Fruit fly (Drosophila melanogaster) whole organism, adult: ENCODE measurements around the gene CG34130.

Experiments used
- CG14711 ChIP-seq: fragments of 200-800 bp; sonication (Bioruptor generic); optimal IDR thresholded peaks from 2 replicates; lab custom pipeline; 2018; ENCODE audit warnings: missing biosample characterization, mild to moderate bottlenecking, missing genetic modification characterization, moderate library complexity
- CG1620 ChIP-seq: fragments of 200-800 bp; sonication (Bioruptor generic); optimal IDR thresholded peaks from 2 replicates; lab custom pipeline; 2016; ENCODE audit warnings: missing biosample characterization, missing genetic modification characterization
- CG33017 ChIP-seq: fragments of 200-800 bp; sonication (Bioruptor generic); optimal IDR thresholded peaks from 2 replicates; lab custom pipeline; 2018; ENCODE audit warnings: missing biosample characterization, mild to moderate bottlenecking, missing genetic modification characterization, moderate library complexity
- CG5204 ChIP-seq: fragments of 200-800 bp; sonication (Bioruptor generic); optimal IDR thresholded peaks from 2 replicates; lab custom pipeline; 2016; ENCODE audit warnings: missing biosample characterization, missing genetic modification characterization
- CG7101 ChIP-seq: fragments of 200-800 bp; sonication (Bioruptor generic); optimal IDR thresholded peaks from 2 replicates; lab custom pipeline; 2018; ENCODE audit warnings: missing biosample characterization, mild to moderate bottlenecking, missing genetic modification characterization, moderate library complexity
- cic ChIP-seq: fragments of 200-800 bp; sonication (Bioruptor generic); optimal IDR thresholded peaks from 2 replicates; lab custom pipeline; 2017; ENCODE audit warnings: missing biosample characterization, mild to moderate bottlenecking, missing genetic modification characterization, moderate library complexity
- kay ChIP-seq: fragments of 200-800 bp; sonication (Bioruptor generic); peaks from one replicate; lab custom pipeline; 2016; ENCODE audit warnings: missing biosample characterization, missing genetic modification characterization, borderline replicate concordance
- tj ChIP-seq: fragments of 200-800 bp; sonication (Bioruptor generic); optimal IDR thresholded peaks from 3 replicates; lab custom pipeline; 2017; ENCODE audit warnings: missing biosample characterization, mild to moderate bottlenecking, missing genetic modification characterization, moderate library complexity
- toe ChIP-seq: fragments of 200-800 bp; sonication (Bioruptor generic); optimal IDR thresholded peaks from 2 replicates; lab custom pipeline; 2016; ENCODE audit warnings: missing biosample characterization, missing genetic modification characterization

dm6 chr3R:26238945-26239344 lies 49.2 kb upstream of the CG34130 start:
- no peak for TF ChIP-seq CG1620 (GFP tag; lab: Kevin White, UChicago)
- no peak for TF ChIP-seq CG7101 (tag; lab: Kevin White, UChicago)
- no peak for TF ChIP-seq toe (GFP tag; lab: Kevin White, UChicago)
- TF ChIP-seq kay = no peak
- no peak for TF ChIP-seq CG14711 (tag; lab: Kevin White, UChicago)
- no peak for TF ChIP-seq CG33017
- no peak for TF ChIP-seq tj
- TF ChIP-seq cic (GFP tag; lab: Kevin White, UChicago) = no peak
- no peak for TF ChIP-seq CG5204 (GFP tag; lab: Kevin White, UChicago)
